Worm (Caenorhabditis elegans) whole organism, late embryonic: ENCODE measurements around the gene drr-2.

Experiments used
- C08G9.2 ChIP-seq: sonication (generic microtip); optimal IDR thresholded peaks from 2 replicates; lab custom pipeline; 2016; ENCODE audit warnings: mild to moderate bottlenecking, missing genetic modification characterization, moderate library complexity, missing compliant biosample characterization
- K09A11.1 ChIP-seq: sonication (generic microtip); optimal IDR thresholded peaks from 2 replicates; lab custom pipeline; 2017; ENCODE audit warnings: antibody characterized with exemption, mild to moderate bottlenecking, missing genetic modification characterization, missing compliant biosample characterization; ENCODE audit not compliant: insufficient read depth
- ceh-30 ChIP-seq: fragments of 150-350 bp; optimal IDR thresholded peaks from 2 replicates; lab custom pipeline; 2014; ENCODE audit warnings: missing biosample characterization, missing genetic modification characterization
- ceh-45 ChIP-seq: fragments of 200-800 bp; sonication (Bioruptor generic); IDR thresholded peaks from 2 replicates; pipeline ENCODE4 v1.3.6; 2022; ENCODE audit warnings: missing genetic modification reagents, missing genetic modification characterization, missing compliant biosample characterization
- dve-1 ChIP-seq: sonication (generic microtip); optimal IDR thresholded peaks from 2 replicates; lab custom pipeline; 2017; ENCODE audit warnings: antibody characterized with exemption, mild to moderate bottlenecking, missing genetic modification characterization, missing compliant biosample characterization
- elt-2 ChIP-seq: sonication (generic microtip); optimal IDR thresholded peaks from 2 replicates; lab custom pipeline; 2016; ENCODE audit warnings: missing genetic modification reagents, missing genetic modification characterization, missing compliant biosample characterization
- elt-4 ChIP-seq: sonication (generic microtip); optimal IDR thresholded peaks from 2 replicates; lab custom pipeline; 2016; ENCODE audit warnings: missing genetic modification characterization, missing compliant biosample characterization
- nhr-11 ChIP-seq: fragments of 150-350 bp; optimal IDR thresholded peaks from 2 replicates; lab custom pipeline; 2014; ENCODE audit warnings: missing biosample characterization, missing genetic modification characterization
- pat-9 ChIP-seq: fragments of 200-800 bp; sonication (Bioruptor generic); optimal IDR thresholded peaks from 2 replicates; lab custom pipeline; 2018; ENCODE audit warnings: mild to moderate bottlenecking, missing genetic modification characterization, moderate library complexity, missing compliant biosample characterization
- pha-2 ChIP-seq: sonication (generic microtip); optimal IDR thresholded peaks from 2 replicates; lab custom pipeline; 2017; ENCODE audit warnings: mild to moderate bottlenecking, missing genetic modification characterization, missing compliant biosample characterization
- pros-1 ChIP-seq: fragments of 150-350 bp; optimal IDR thresholded peaks from 2 replicates; lab custom pipeline; 2014; ENCODE audit warnings: missing biosample characterization, missing genetic modification reagents, missing genetic modification characterization
- sox-2 ChIP-seq: fragments of 200-800 bp; sonication (Bioruptor generic); IDR thresholded peaks from 2 replicates; pipeline ENCODE4 v1.3.6; 2022; ENCODE audit warnings: missing genetic modification reagents, missing genetic modification characterization, missing compliant biosample characterization
- tbx-2 ChIP-seq: sonication (generic microtip); optimal IDR thresholded peaks from 2 replicates; lab custom pipeline; 2016; ENCODE audit warnings: missing genetic modification characterization, missing compliant biosample characterization

drr-2 gene

DNA sequence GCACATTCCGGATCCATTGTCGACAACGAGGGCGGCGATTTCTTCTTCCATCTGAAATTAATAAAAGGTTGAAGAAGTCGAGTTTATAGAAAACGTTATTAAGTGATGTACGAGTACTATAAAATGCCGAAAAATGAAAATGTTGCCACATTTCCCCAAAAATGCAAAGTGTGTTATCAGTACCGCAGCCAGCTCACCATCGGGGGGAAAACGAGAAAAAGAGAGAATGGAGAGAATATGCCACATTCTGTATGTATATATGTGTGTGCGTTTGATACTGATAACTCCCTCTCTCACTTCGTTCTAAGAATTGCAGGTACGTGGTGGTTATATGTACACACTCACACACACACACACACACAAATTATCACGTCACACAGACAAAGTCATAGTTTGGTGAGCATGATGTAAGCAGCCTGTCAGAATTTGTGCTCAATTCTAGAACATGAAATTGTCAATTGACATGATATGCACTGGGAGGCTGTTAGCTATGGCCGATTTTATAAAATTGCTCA lies 37.3 kb downstream of the drr-2 start, which contains the start of gene act-5:
TSS of gene act-5 (minus strand) at position 51 of the 515 bp plus-strand sequence.
- TF ChIP-seq dve-1 (tag; lab: Kevin White, UChicago) (peak; percentile 33), elt-2 (tag; lab: Kevin White, UChicago) (peak; percentile 68), sox-2 (no peak), nhr-11 (tag; lab: Kevin White, UChicago) (no peak), ceh-30 (tag; lab: Kevin White, UChicago) (no peak), pat-9 (no peak)

DNA sequence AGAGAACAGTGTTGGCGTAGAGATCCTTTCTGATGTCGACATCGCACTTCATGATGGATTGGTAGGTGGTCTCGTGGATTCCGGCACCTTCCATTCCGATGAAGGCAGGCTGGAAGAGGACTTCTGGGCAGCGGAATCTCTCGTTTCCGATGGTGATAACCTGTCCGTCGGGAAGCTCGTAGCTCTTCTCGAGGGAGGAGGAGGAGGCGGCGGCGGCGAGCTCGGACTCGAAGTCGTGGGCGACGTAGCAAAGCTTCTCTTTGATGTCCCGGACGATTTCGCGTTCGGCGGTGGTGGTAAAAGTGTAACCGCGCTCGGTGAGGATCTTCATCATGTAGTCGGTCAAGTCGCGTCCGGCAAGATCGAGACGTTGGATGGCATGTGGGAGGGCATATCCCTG lies 38.5 kb downstream of the drr-2 start:
- TF ChIP-seq tbx-2 (no peak), elt-4 (tag; lab: Kevin White, UChicago) (peak; percentile 48), ceh-45 (GFP tag; lab: Robert Waterston, UW) (no peak)

DNA sequence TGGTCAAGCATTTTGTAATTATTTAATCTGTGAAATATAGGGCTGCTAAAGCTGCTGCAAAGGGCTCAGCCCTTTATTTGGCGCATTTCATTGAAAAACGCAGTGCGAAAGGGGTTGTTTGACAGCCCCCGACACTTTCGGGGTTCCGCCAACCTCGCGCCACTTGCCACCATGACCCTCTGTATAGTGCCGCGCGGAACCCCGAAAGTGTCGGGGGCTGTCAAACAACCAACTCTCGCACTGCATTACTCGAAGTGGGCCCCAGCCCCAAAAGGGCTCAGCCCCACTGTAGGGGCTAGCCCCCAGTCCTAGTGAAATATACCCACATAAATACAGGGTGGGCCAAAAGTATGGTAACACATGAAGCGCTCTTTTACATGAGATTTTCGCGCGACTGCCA lies 43.1 kb downstream of the drr-2 start:
- TF ChIP-seq pros-1 (tag; lab: Kevin White, UChicago) (no peak), C08G9.2 (tag; lab: Kevin White, UChicago) (no peak), K09A11.1 (no peak), pha-2 (tag; lab: Kevin White, UChicago) (no peak)
- TF ChIP-seq, all 69 proteins: peak for 0
